Fruit fly (Drosophila melanogaster) whole organism, embryonic: Measurements from ENCODE around the gene Pif1A.

Experiments
- Atf6 ChIP-seq: fragments of 200-800 bp; sonication (Bioruptor generic); IDR thresholded peaks from 2 replicates; pipeline ENCODE4 v1.3.6; 2022; ENCODE audit warnings: missing biosample characterization, missing genetic modification characterization
- B-H1 ChIP-seq: fragments of 200-800 bp; sonication (Bioruptor generic); IDR thresholded peaks from 3 replicates; pipeline ENCODE4 v1.3.6; 2022; ENCODE audit warnings: missing biosample characterization, missing genetic modification characterization
- CG10979 ChIP-seq: fragments of 200-800 bp; sonication (Bioruptor generic); optimal IDR thresholded peaks from 2 replicates; lab custom pipeline; 2018; ENCODE audit warnings: missing biosample characterization, mild to moderate bottlenecking, missing genetic modification characterization, moderate library complexity
- CG12155 ChIP-seq: fragments of 200-800 bp; sonication (Bioruptor generic); optimal IDR thresholded peaks from 3 replicates; lab custom pipeline; 2016; ENCODE audit warnings: missing biosample characterization, missing genetic modification characterization
- CG12391 ChIP-seq: fragments of 200-800 bp; sonication (Bioruptor generic); optimal IDR thresholded peaks from 3 replicates; lab custom pipeline; 2018; ENCODE audit warnings: missing biosample characterization, mild to moderate bottlenecking, missing genetic modification characterization, moderate library complexity
- CG13287 ChIP-seq: fragments of 200-800 bp; sonication (Bioruptor generic); IDR thresholded peaks from 2 replicates; pipeline ENCODE4 v1.3.6; 2022; ENCODE audit warnings: missing biosample characterization, missing genetic modification characterization; ENCODE audit not compliant: partially characterized antibody
- CG14965 ChIP-seq: fragments of 200-800 bp; sonication (Bioruptor generic); optimal IDR thresholded peaks from 2 replicates; lab custom pipeline; 2016; ENCODE audit warnings: missing biosample characterization, missing genetic modification characterization, borderline replicate concordance
- CG16813 ChIP-seq: fragments of 200-800 bp; sonication (Bioruptor generic); IDR thresholded peaks from 3 replicates; pipeline ENCODE4 v1.3.6; 2022; ENCODE audit warnings: missing biosample characterization, missing genetic modification characterization; ENCODE audit not compliant: partially characterized antibody
- CG16863 ChIP-seq: fragments of 200-800 bp; sonication (Bioruptor generic); optimal IDR thresholded peaks from 3 replicates; lab custom pipeline; 2016; ENCODE audit warnings: missing biosample characterization, missing genetic modification characterization
- CG17186 ChIP-seq: fragments of 200-800 bp; sonication (Bioruptor generic); optimal IDR thresholded peaks from 3 replicates; lab custom pipeline; 2017; ENCODE audit warnings: missing biosample characterization, missing genetic modification reagents, missing genetic modification characterization
- CG17912 ChIP-seq: fragments of 200-800 bp; sonication (Bioruptor generic); optimal IDR thresholded peaks from 2 replicates; lab custom pipeline; 2018; ENCODE audit warnings: missing biosample characterization, mild to moderate bottlenecking, missing genetic modification characterization
- CG2199 ChIP-seq: fragments of 200-800 bp; sonication (Bioruptor generic); IDR thresholded peaks from 3 replicates; pipeline ENCODE4 v1.3.6; 2022; ENCODE audit warnings: missing biosample characterization, missing genetic modification characterization
- CG2712 ChIP-seq: fragments of 200-800 bp; optimal IDR thresholded peaks from 3 replicates; lab custom pipeline; 2019; ENCODE audit warnings: missing biosample characterization, mild to moderate bottlenecking, missing genetic modification characterization, moderate library complexity
- CG3995 ChIP-seq: fragments of 200-800 bp; sonication (Bioruptor generic); optimal IDR thresholded peaks from 3 replicates; lab custom pipeline; 2016; ENCODE audit warnings: missing biosample characterization, missing genetic modification characterization
- CG6254 ChIP-seq: fragments of 200-800 bp; sonication (Bioruptor generic); optimal IDR thresholded peaks from 3 replicates; lab custom pipeline; 2017; ENCODE audit warnings: mild to moderate bottlenecking, missing biosample characterization, missing genetic modification reagents, missing genetic modification characterization
- CG8281 ChIP-seq: fragments of 200-800 bp; sonication (Bioruptor generic); optimal IDR thresholded peaks from 2 replicates; lab custom pipeline; 2018; ENCODE audit warnings: missing biosample characterization, mild to moderate bottlenecking, missing genetic modification characterization, moderate library complexity
- Chrac-16 ChIP-seq: fragments of 200-800 bp; sonication (Bioruptor generic); optimal IDR thresholded peaks from 3 replicates; lab custom pipeline; 2016; ENCODE audit warnings: missing biosample characterization, missing genetic modification characterization
- CoRest ChIP-seq: fragments of 200-800 bp; sonication (Bioruptor generic); optimal IDR thresholded peaks from 3 replicates; lab custom pipeline; 2018; ENCODE audit warnings: missing biosample characterization, mild to moderate bottlenecking, missing genetic modification characterization, moderate library complexity
- Dbx ChIP-seq: fragments of 200-800 bp; sonication (Bioruptor generic); IDR thresholded peaks from 3 replicates; pipeline ENCODE4 v1.3.6; 2022; ENCODE audit warnings: missing biosample characterization, missing genetic modification characterization
- Dek ChIP-seq: fragments of 200-800 bp; sonication (Bioruptor generic); optimal IDR thresholded peaks from 3 replicates; lab custom pipeline; 2019; ENCODE audit warnings: missing biosample characterization, mild to moderate bottlenecking, missing genetic modification characterization, moderate library complexity
- Elba2 ChIP-seq: fragments of 200-800 bp; sonication (Bioruptor generic); optimal IDR thresholded peaks from 3 replicates; lab custom pipeline; 2016; ENCODE audit warnings: missing biosample characterization, missing genetic modification characterization
- Fer2 ChIP-seq: fragments of 200-800 bp; sonication (Bioruptor generic); optimal IDR thresholded peaks from 2 replicates; lab custom pipeline; 2018; ENCODE audit warnings: missing biosample characterization, mild to moderate bottlenecking, missing genetic modification characterization, moderate library complexity
- Fer3 ChIP-seq: fragments of 200-800 bp; sonication (Bioruptor generic); optimal IDR thresholded peaks from 2 replicates; lab custom pipeline; 2018; ENCODE audit warnings: missing biosample characterization, mild to moderate bottlenecking, missing genetic modification characterization, moderate library complexity
- Hand ChIP-seq: fragments of 200-800 bp; sonication (Bioruptor generic); optimal IDR thresholded peaks from 2 replicates; lab custom pipeline; 2017; ENCODE audit warnings: mild to moderate bottlenecking, missing biosample characterization, missing genetic modification reagents, missing genetic modification characterization
- HmgZ ChIP-seq: fragments of 200-800 bp; sonication (Bioruptor generic); optimal IDR thresholded peaks from 2 replicates; lab custom pipeline; 2018; ENCODE audit warnings: missing biosample characterization, mild to moderate bottlenecking, missing genetic modification characterization
- Myb ChIP-seq: fragments of 200-800 bp; sonication (Bioruptor generic); optimal IDR thresholded peaks from 2 replicates; lab custom pipeline; 2016; ENCODE audit warnings: missing biosample characterization, missing genetic modification characterization
- Nf-YC ChIP-seq: fragments of 200-800 bp; optimal IDR thresholded peaks from 3 replicates; lab custom pipeline; 2019; ENCODE audit warnings: missing biosample characterization, mild to moderate bottlenecking, missing genetic modification characterization, moderate library complexity
- ac ChIP-seq: fragments of 200-800 bp; sonication (Bioruptor generic); optimal IDR thresholded peaks from 3 replicates; lab custom pipeline; 2017; ENCODE audit warnings: missing biosample characterization, mild to moderate bottlenecking, missing genetic modification characterization
- ap ChIP-seq: fragments of 200-800 bp; sonication (Bioruptor generic); IDR thresholded peaks from 2 replicates; pipeline ENCODE4 v1.3.6; 2022; ENCODE audit warnings: missing biosample characterization, missing genetic modification characterization
- ara ChIP-seq: fragments of 200-800 bp; sonication (Bioruptor generic); IDR thresholded peaks from 2 replicates; pipeline ENCODE4 v1.3.6; 2022; ENCODE audit warnings: missing biosample characterization, missing genetic modification characterization
- bcd ChIP-seq: fragments of 200-800 bp; sonication (Bioruptor generic); optimal IDR thresholded peaks from 2 replicates; lab custom pipeline; 2017; ENCODE audit warnings: missing biosample characterization, mild to moderate bottlenecking, missing genetic modification characterization
- chif ChIP-seq, 2 experiments: fragments of 200-800 bp; sonication (Bioruptor generic); optimal IDR thresholded peaks; 3 replicates each; lab custom pipeline; 2016; ENCODE audit warnings: missing biosample characterization in 2 of 2, missing genetic modification characterization in 2 of 2
- disco-r ChIP-seq: fragments of 200-800 bp; sonication (Bioruptor generic); optimal IDR thresholded peaks from 2 replicates; lab custom pipeline; 2016; ENCODE audit warnings: missing biosample characterization, missing genetic modification characterization
- dmrt99B ChIP-seq: fragments of 200-800 bp; sonication (Bioruptor generic); optimal IDR thresholded peaks from 2 replicates; lab custom pipeline; 2018; ENCODE audit warnings: missing biosample characterization, mild to moderate bottlenecking, missing genetic modification characterization, moderate library complexity
- gem ChIP-seq: fragments of 200-800 bp; sonication (Bioruptor generic); optimal IDR thresholded peaks from 2 replicates; lab custom pipeline; 2019; ENCODE audit warnings: missing biosample characterization, mild to moderate bottlenecking, missing genetic modification characterization, moderate library complexity
- hbn ChIP-seq: fragments of 200-800 bp; sonication (Bioruptor generic); IDR thresholded peaks from 2 replicates; pipeline ENCODE4 v1.3.6; 2022; ENCODE audit warnings: missing biosample characterization, missing genetic modification characterization; ENCODE audit not compliant: partially characterized antibody
- hkb ChIP-seq, 2 experiments: fragments of 200-800 bp in 1 of 2; fragments of >200 bp in 1 of 2; sonication (Bioruptor generic) in 1 of 2; IDR thresholded peaks in 1 of 2; optimal IDR thresholded peaks in 1 of 2; 2 replicates each; pipeline versions ENCODE4 v1.3.6 to Lab custom; 2017 to 2022; ENCODE audit warnings: missing biosample characterization in 1 of 2, missing genetic modification characterization in 1 of 2
- hth ChIP-seq: fragments of >200 bp; optimal IDR thresholded peaks from 2 replicates; lab custom pipeline; 2017; ENCODE audit warnings: inconsistent platforms
- lola ChIP-seq, 3 experiments: fragments of >200 bp in 2 of 3; fragments of 200-800 bp in 1 of 3; sonication (Bioruptor generic) in 1 of 3; optimal IDR thresholded peaks; 2 replicates each; lab custom pipeline; 2017 to 2019; ENCODE audit warnings: missing biosample characterization in 3 of 3, missing genetic modification characterization in 3 of 3, mild to moderate bottlenecking in 1 of 3, moderate library complexity in 1 of 3
- mirr ChIP-seq: fragments of 200-800 bp; sonication (Bioruptor generic); optimal IDR thresholded peaks from 3 replicates; lab custom pipeline; 2018; ENCODE audit warnings: missing biosample characterization, mild to moderate bottlenecking, missing genetic modification characterization
- row ChIP-seq: fragments of 200-800 bp; sonication (Bioruptor generic); IDR thresholded peaks from 3 replicates; pipeline ENCODE4 v1.3.6; 2022; ENCODE audit warnings: missing biosample characterization, missing genetic modification characterization
- run ChIP-seq: fragments of 200-800 bp; sonication (Bioruptor generic); optimal IDR thresholded peaks from 3 replicates; lab custom pipeline; 2018; ENCODE audit warnings: missing biosample characterization, mild to moderate bottlenecking, missing genetic modification characterization
- sqz ChIP-seq: fragments of 200-800 bp; sonication (Bioruptor generic); optimal IDR thresholded peaks from 3 replicates; lab custom pipeline; 2018; ENCODE audit warnings: missing biosample characterization, mild to moderate bottlenecking, missing genetic modification characterization
- sr ChIP-seq: fragments of 200-800 bp; sonication (Bioruptor generic); IDR thresholded peaks from 3 replicates; pipeline ENCODE4 v1.3.6; 2022; ENCODE audit warnings: missing biosample characterization, missing genetic modification characterization
- tio ChIP-seq: fragments of 200-800 bp; sonication (Bioruptor generic); optimal IDR thresholded peaks from 2 replicates; lab custom pipeline; 2017; ENCODE audit warnings: missing biosample characterization, missing genetic modification characterization, inconsistent platforms
- toy ChIP-seq: fragments of 200-800 bp; sonication (Bioruptor generic); IDR thresholded peaks from 2 replicates; pipeline ENCODE4 v1.3.6; 2022; ENCODE audit warnings: missing biosample characterization, missing genetic modification characterization
- trh ChIP-seq: fragments of 200-800 bp; sonication (Bioruptor generic); optimal IDR thresholded peaks from 2 replicates; lab custom pipeline; 2016; ENCODE audit warnings: missing biosample characterization, missing genetic modification characterization
- wdn ChIP-seq: fragments of 200-800 bp; sonication (Bioruptor generic); IDR thresholded peaks from 2 replicates; pipeline ENCODE4 v1.3.6; 2022; ENCODE audit warnings: missing biosample characterization, missing genetic modification characterization
- yki ChIP-seq: fragments of >200 bp; optimal IDR thresholded peaks from 3 replicates; lab custom pipeline; 2018
- z ChIP-seq: fragments of 200-800 bp; sonication (Bioruptor generic); IDR thresholded peaks from 3 replicates; pipeline ENCODE4 v1.3.6; 2022; ENCODE audit warnings: missing biosample characterization, missing genetic modification characterization

The Pif1A gene

DNA sequence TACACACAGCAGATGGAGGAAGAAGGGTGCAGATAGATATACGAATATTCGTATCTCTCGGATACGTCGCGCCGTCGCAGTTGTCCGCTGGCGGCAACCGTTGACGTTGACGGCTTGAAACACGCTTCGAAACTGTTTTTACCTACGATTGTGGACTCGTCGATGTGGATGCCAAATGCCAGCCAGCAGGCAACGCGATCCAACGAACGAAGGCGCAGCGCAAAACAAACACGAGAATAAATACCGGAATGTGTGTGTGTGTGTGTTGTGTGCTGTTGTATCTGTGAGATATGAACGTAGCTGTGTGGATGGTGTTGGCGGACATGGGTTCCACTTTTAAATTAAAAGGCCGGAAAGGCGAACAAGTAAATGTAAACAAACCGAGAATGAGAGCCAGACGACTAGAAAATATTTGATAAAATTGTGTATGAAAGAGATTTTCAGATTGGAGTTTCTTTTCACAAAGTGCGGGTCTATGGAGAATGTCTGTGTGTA, 45.2 kb upstream of the Pif1A start (continued):
- peak; percentile 76 for TF ChIP-seq CG17912
- peak; percentile 75; the same call in 2 of the 3 replicates for TF ChIP-seq z (GFP tag; lab: Robert Waterston, UW)
- peak; percentile 56; the same call in 1 of the 2 replicates for TF ChIP-seq CG13287 (GFP tag; lab: Robert Waterston, UW)
- TF ChIP-seq Nf-YC (tag; lab: Kevin White, UChicago), result peak; percentile 53
- TF ChIP-seq CG16863 (GFP tag; lab: Kevin White, UChicago), result peak; percentile 50
- peak; percentile 13 for TF ChIP-seq Elba2 (GFP tag; lab: Kevin White, UChicago)
- peak; percentile 19 for TF ChIP-seq Dek
- peak; percentile 75 for TF ChIP-seq HmgZ (tag; lab: Kevin White, UChicago)
- TF ChIP-seq Fer2 (tag; lab: Kevin White, UChicago), result no peak
- TF ChIP-seq run, result peak; percentile 48
- peak; percentile 28 for TF ChIP-seq CG12391 (tag; lab: Kevin White, UChicago)
- TF ChIP-seq CG17186 (GFP tag; lab: Kevin White, UChicago), result peak; percentile 35
- TF ChIP-seq CG2712 (tag; lab: Kevin White, UChicago), result peak; percentile 58
- TF ChIP-seq bcd (GFP tag; lab: Kevin White, UChicago), result peak; percentile 20
- TF ChIP-seq hkb (optimal IDR thresholded peaks at IDR 0.05; lab: Kevin White, UChicago), result no peak
- TF ChIP-seq hkb (GFP tag; IDR thresholded peaks at IDR 0.05; lab: Robert Waterston, UW), result peak; percentile 81
- no peak for TF ChIP-seq yki (lab: Kevin White, UChicago)
- peak; percentile 38 for TF ChIP-seq CG6254 (GFP tag; lab: Kevin White, UChicago)
- TF ChIP-seq Myb, result peak; percentile 22
- peak; percentile 43 for TF ChIP-seq dmrt99B
- no peak for TF ChIP-seq hth (lab: Kevin White, UChicago)
- TF ChIP-seq Hand, result peak; percentile 17
- peak; percentile 28 for TF ChIP-seq CoRest
- TF ChIP-seq hbn (GFP tag; lab: Robert Waterston, UW), result no peak
- peak; percentile 12 for TF ChIP-seq ac (GFP tag; lab: Kevin White, UChicago)
- peak; percentile 34 for TF ChIP-seq disco-r (GFP tag; lab: Kevin White, UChicago)
- TF ChIP-seq trh, result peak; percentile 10
- TF ChIP-seq ap (GFP tag; lab: Robert Waterston, UW), result no peak
- no peak for TF ChIP-seq gem (tag; lab: Kevin White, UChicago)
- TF ChIP-seq sqz (GFP tag; lab: Kevin White, UChicago), result peak; percentile 40
- peak; percentile 4; the same call in 1 of the 3 replicates for TF ChIP-seq sr (GFP tag; lab: Robert Waterston, UW)
- no peak for TF ChIP-seq CG3995 (GFP tag; lab: Kevin White, UChicago)
- no peak for TF ChIP-seq CG8281 (tag; lab: Kevin White, UChicago)
- no peak; the same call in 2 of the 3 replicates for TF ChIP-seq B-H1 (GFP tag; lab: Robert Waterston, UW)
- peak; percentile 7 to 53 for TF ChIP-seq chif (GFP tag; optimal IDR thresholded peaks at IDR 0.05; lab: Kevin White, UChicago)
- no peak for TF ChIP-seq wdn
- no peak for TF ChIP-seq lola (GFP tag; optimal IDR thresholded peaks at IDR 0.05; lab: Kevin White, UChicago)
- peak; percentile 45; the same call in 1 of the 2 replicates for TF ChIP-seq ara (GFP tag; lab: Robert Waterston, UW)
- peak; percentile 36 for TF ChIP-seq CG10979 (tag; lab: Kevin White, UChicago)
- peak; percentile 49 for TF ChIP-seq Fer3 (tag; lab: Kevin White, UChicago)
- TF ChIP-seq CG2199, result peak; percentile 97
- TF ChIP-seq Chrac-16 (GFP tag; lab: Kevin White, UChicago), result no peak
- TF ChIP-seq CG16813 (GFP tag; lab: Robert Waterston, UW), result no peak
- TF ChIP-seq mirr, result peak; percentile 83
- TF ChIP-seq toy (GFP tag; lab: Robert Waterston, UW), result peak; percentile 28; the same call in 1 of the 2 replicates
- TF ChIP-seq tio, result no peak
- peak; percentile 65 for TF ChIP-seq CG12155
- TF ChIP-seq Dbx, result peak; percentile 79; the same call in 2 of the 3 replicates
- peak; percentile 10; the same call in 1 of the 3 replicates for TF ChIP-seq row (GFP tag; lab: Robert Waterston, UW)
- TF ChIP-seq CG14965 (GFP tag; lab: Kevin White, UChicago), result no peak
- peak; percentile 73 for TF ChIP-seq Atf6
